Worm (Caenorhabditis elegans) whole organism, midembryonic: Measurements from ENCODE around the gene T07F8.4.

Source experiments
- T22C8.4 ChIP-seq: fragments of 200-800 bp; sonication (Bioruptor generic); IDR thresholded peaks from 2 replicates; pipeline ENCODE4 v1.3.6; 2022; ENCODE audit warnings: missing genetic modification characterization, missing compliant biosample characterization
- flt-1 ChIP-seq: fragments of 200-800 bp; sonication (Bioruptor generic); IDR thresholded peaks from 2 replicates; pipeline ENCODE4 v1.3.6; 2022; ENCODE audit warnings: missing genetic modification characterization, missing compliant biosample characterization
- klf-2 ChIP-seq: fragments of 200-800 bp; sonication (Bioruptor generic); conservative IDR thresholded peaks from 2 replicates; pipeline ENCODE4 v1.3.6; 2022; ENCODE audit warnings: missing genetic modification reagents, missing genetic modification characterization, missing compliant biosample characterization
- ref-1 ChIP-seq: fragments of 200-800 bp; sonication (Bioruptor generic); conservative IDR thresholded peaks from 2 replicates; pipeline ENCODE4 v1.3.6; 2022; ENCODE audit warnings: missing genetic modification reagents, missing genetic modification characterization, missing compliant biosample characterization

DNA sequence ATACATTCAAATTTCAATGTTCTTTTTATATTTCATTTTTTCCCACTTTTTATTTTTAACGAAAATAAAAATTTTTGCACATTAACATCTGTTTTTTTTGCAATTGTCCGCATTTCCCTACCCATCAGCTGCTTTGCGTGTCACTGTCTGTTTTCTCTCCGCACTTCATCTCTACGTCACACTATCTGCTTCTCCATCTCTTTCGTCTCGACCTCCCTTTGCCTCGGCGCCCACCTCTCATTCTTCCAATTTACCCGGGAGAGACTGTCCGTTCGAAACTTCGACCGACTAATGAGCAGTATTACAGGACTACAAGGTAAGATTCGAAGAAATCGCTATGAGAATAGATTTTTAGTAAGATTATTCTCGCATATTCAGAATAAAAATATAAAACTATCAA lies 23.6 kb upstream of the T07F8.4 start, which contains the start of gene C27H5.2:
- TF ChIP-seq klf-2 (GFP tag; lab: Robert Waterston, UW) (no peak), ref-1 (no peak), flt-1 (GFP tag; lab: Robert Waterston, UW) (no peak), T22C8.4 (GFP tag; lab: Robert Waterston, UW) (no peak)
